Worm (Caenorhabditis elegans) whole organism, midembryonic: ENCODE data around the gene R12B2.13.

ENCODE experiments used
- cog-1 ChIP-seq: sonication (generic microtip); optimal IDR thresholded peaks from 2 replicates; lab custom pipeline; 2016; ENCODE audit warnings: missing genetic modification characterization, missing compliant biosample characterization
- tab-1 ChIP-seq: fragments of 200-800 bp; sonication (Bioruptor generic); IDR thresholded peaks from 2 replicates; pipeline ENCODE4 v1.3.6; 2022; ENCODE audit warnings: missing genetic modification characterization, missing compliant biosample characterization

DNA sequence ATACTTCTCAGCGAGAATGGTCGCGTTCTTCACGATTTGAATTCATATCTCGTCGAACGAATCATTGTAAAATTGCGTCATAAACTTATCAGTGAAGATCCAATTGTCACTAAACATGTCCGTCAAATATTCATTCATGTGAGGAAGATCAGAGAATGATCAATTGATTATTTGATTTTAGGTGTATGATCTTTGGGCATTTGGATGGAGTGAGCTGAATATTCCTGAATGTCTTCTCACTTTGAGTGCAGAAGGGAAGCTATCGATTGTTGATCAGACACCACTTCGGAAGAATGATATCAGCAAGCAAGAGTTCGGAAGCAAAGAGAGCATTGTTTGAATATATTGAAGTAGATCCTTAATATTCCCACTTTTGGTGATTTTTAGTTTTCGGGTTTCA lies 41.0 kb upstream of the R12B2.13 start:
- no peak for TF ChIP-seq cog-1 (tag; lab: Kevin White, UChicago)
- TF ChIP-seq tab-1 (GFP tag; lab: Robert Waterston, UW): no peak
